Worm (Caenorhabditis elegans) whole organism, young adult: Measurements from ENCODE around the gene col-143.

Source experiments
- ceh-40 ChIP-seq: fragments of 200-800 bp; sonication (Bioruptor generic); IDR thresholded peaks from 2 replicates; pipeline ENCODE4 v1.3.6; 2022; ENCODE audit warnings: missing genetic modification characterization, missing compliant biosample characterization
- ceh-91 ChIP-seq: fragments of 200-800 bp; sonication (Bioruptor generic); IDR thresholded peaks from 2 replicates; pipeline ENCODE4 v1.3.6; 2022; ENCODE audit warnings: missing genetic modification reagents, missing genetic modification characterization, missing compliant biosample characterization
- dpl-1 ChIP-seq: fragments of 150-350 bp; optimal IDR thresholded peaks from 2 replicates; lab custom pipeline; 2014; ENCODE audit warnings: missing biosample characterization, missing genetic modification reagents, missing genetic modification characterization
- efl-1 ChIP-seq: fragments of 150-350 bp; optimal IDR thresholded peaks from 2 replicates; lab custom pipeline; 2014; ENCODE audit warnings: missing biosample characterization, missing genetic modification reagents, missing genetic modification characterization
- lsl-1 ChIP-seq: fragments of 200-800 bp; sonication (Bioruptor generic); optimal IDR thresholded peaks from 2 replicates; lab custom pipeline; 2018; ENCODE audit warnings: mild to moderate bottlenecking, missing genetic modification characterization, moderate library complexity, missing compliant biosample characterization
- lsy-27 ChIP-seq: sonication (generic microtip); optimal IDR thresholded peaks from 2 replicates; lab custom pipeline; 2017; ENCODE audit warnings: missing genetic modification characterization, mild to moderate bottlenecking, missing compliant biosample characterization, antibody characterized with exemption, missing genotype, borderline replicate concordance; ENCODE audit not compliant: insufficient read depth
- snpc-4 ChIP-seq, 5 experiments: fragments of 150-350 bp in 1 of 5; sonication (generic microtip) in 4 of 5; optimal IDR thresholded peaks; 2 replicates each; lab custom pipeline; 2014 to 2018; ENCODE audit warnings: missing genetic modification characterization in 5 of 5, missing biosample characterization in 3 of 5, antibody characterized with exemption in 2 of 5, mild to moderate bottlenecking in 2 of 5, missing compliant biosample characterization in 2 of 5, missing genotype in 2 of 5, moderate library complexity in 2 of 5, missing genetic modification reagents in 1 of 5

DNA sequence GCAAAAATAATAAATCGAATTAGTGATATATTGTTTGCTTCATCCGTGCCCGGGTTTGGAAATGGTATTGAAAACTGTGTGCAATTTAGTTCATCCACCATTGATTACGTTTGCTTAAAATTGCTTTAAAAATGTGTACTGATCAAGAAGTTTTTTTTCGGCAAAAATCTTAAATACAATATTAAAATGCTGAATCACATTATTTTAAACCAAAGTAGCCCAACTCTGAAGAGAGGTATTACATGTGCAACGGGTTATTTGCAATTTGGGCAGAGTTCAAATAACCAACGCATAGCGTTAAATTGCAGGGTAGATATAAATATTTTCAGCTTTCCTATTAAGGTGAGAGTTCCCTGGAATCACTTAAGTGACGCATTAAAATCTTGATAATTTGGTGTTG is 18.3 kb upstream of the col-143 start, which contains the start of gene dmsr-14:
- no peak for TF ChIP-seq snpc-4 (GFP tag; optimal IDR thresholded peaks at IDR 0.05; lab: Kevin White, UChicago)
- no peak for TF ChIP-seq snpc-4 (tag; optimal IDR thresholded peaks at IDR 0.05; lab: Kevin White, UChicago)
- TF ChIP-seq lsy-27 (tag; lab: Kevin White, UChicago): no peak
- TF ChIP-seq lsl-1 (GFP tag; lab: Kevin White, UChicago): no peak
- no peak for TF ChIP-seq dpl-1 (GFP tag; lab: Kevin White, UChicago)
- TF ChIP-seq ceh-91 (GFP tag; lab: Robert Waterston, UW): no peak
- no peak for TF ChIP-seq efl-1 (GFP tag; lab: Kevin White, UChicago)
- TF ChIP-seq ceh-40 (GFP tag; lab: Robert Waterston, UW): no peak
